Worm (Caenorhabditis elegans) whole organism, young adult: Measurements from ENCODE around the gene gpd-3.

Source experiments
- F10E7.11 ChIP-seq: sonication (generic microtip); optimal IDR thresholded peaks from 2 replicates; lab custom pipeline; 2017; ENCODE audit warnings: mild to moderate bottlenecking, missing genetic modification characterization, moderate library complexity, missing compliant biosample characterization
- F33H1.4 ChIP-seq: fragments of 200-800 bp; sonication (Bioruptor generic); IDR thresholded peaks from 2 replicates; pipeline ENCODE4 v1.3.6; 2022; ENCODE audit warnings: missing genetic modification reagents, missing genetic modification characterization, missing compliant biosample characterization
- F52B5.7 ChIP-seq: sonication (generic microtip); optimal IDR thresholded peaks from 2 replicates; lab custom pipeline; 2016; ENCODE audit warnings: mild to moderate bottlenecking, missing genetic modification characterization, missing compliant biosample characterization
- F57C9.4 ChIP-seq: sonication (generic microtip); optimal IDR thresholded peaks from 2 replicates; lab custom pipeline; 2017; ENCODE audit warnings: mild to moderate bottlenecking, missing genetic modification characterization, missing compliant biosample characterization
- K11D2.4 ChIP-seq: fragments of 200-800 bp; sonication (Bioruptor generic); IDR thresholded peaks from 2 replicates; pipeline ENCODE4 v1.3.6; 2022; ENCODE audit warnings: missing genetic modification reagents, missing genetic modification characterization, missing compliant biosample characterization
- K12H6.12 ChIP-seq: fragments of 200-800 bp; sonication (Bioruptor generic); optimal IDR thresholded peaks from 2 replicates; lab custom pipeline; 2018; ENCODE audit warnings: mild to moderate bottlenecking, missing genetic modification characterization, missing compliant biosample characterization
- ama-1 ChIP-seq, 3 experiments: fragments of 150-350 bp in 1 of 3; sonication (generic microtip) in 2 of 3; optimal IDR thresholded peaks; 2 replicates each; lab custom pipeline; 2014 to 2018; ENCODE audit warnings: missing biosample characterization in 2 of 3, missing genetic modification characterization in 2 of 3, missing genetic modification reagents in 2 of 3
- aptf-2 ChIP-seq: fragments of 200-800 bp; sonication (Bioruptor generic); conservative IDR thresholded peaks from 2 replicates; pipeline ENCODE4 v1.3.6; 2022; ENCODE audit warnings: missing genetic modification reagents, missing genetic modification characterization, missing compliant biosample characterization
- aptf-3 ChIP-seq: fragments of 200-800 bp; sonication (Bioruptor generic); IDR thresholded peaks from 2 replicates; pipeline ENCODE4 v1.3.6; 2022; ENCODE audit warnings: missing genetic modification characterization, missing compliant biosample characterization
- attf-3 ChIP-seq: fragments of 200-800 bp; sonication (Bioruptor generic); conservative IDR thresholded peaks from 2 replicates; pipeline ENCODE4 v1.3.6; 2022; ENCODE audit warnings: missing genetic modification reagents, missing genetic modification characterization, missing compliant biosample characterization
- bed-1 ChIP-seq: fragments of 200-800 bp; sonication (Bioruptor generic); IDR thresholded peaks from 2 replicates; pipeline ENCODE4 v1.3.6; 2022; ENCODE audit warnings: missing genetic modification reagents, missing genetic modification characterization, missing compliant biosample characterization
- cebp-1 ChIP-seq, 2 experiments: fragments of 200-800 bp in 1 of 2; sonication (Bioruptor generic) in 1 of 2; sonication (generic microtip) in 1 of 2; IDR thresholded peaks in 1 of 2; optimal IDR thresholded peaks in 1 of 2; 2 replicates each; pipeline versions ENCODE4 v1.3.6 to Lab custom; 2017 to 2022; ENCODE audit warnings: missing compliant biosample characterization in 2 of 2, missing genetic modification characterization in 2 of 2, mild to moderate bottlenecking in 1 of 2, missing genetic modification reagents in 1 of 2, moderate library complexity in 1 of 2
- cebp-2 ChIP-seq: fragments of 200-800 bp; sonication (Bioruptor generic); IDR thresholded peaks from 2 replicates; pipeline ENCODE4 v1.3.6; 2022; ENCODE audit warnings: missing genetic modification characterization, missing compliant biosample characterization
- die-1 ChIP-seq: sonication (generic microtip); optimal IDR thresholded peaks from 2 replicates; lab custom pipeline; 2016; ENCODE audit warnings: missing genotype, mild to moderate bottlenecking, missing genetic modification characterization, missing compliant biosample characterization
- dpl-1 ChIP-seq: fragments of 150-350 bp; optimal IDR thresholded peaks from 2 replicates; lab custom pipeline; 2014; ENCODE audit warnings: missing biosample characterization, missing genetic modification reagents, missing genetic modification characterization
- egl-18 ChIP-seq: fragments of 200-800 bp; sonication (Bioruptor generic); IDR thresholded peaks from 2 replicates; pipeline ENCODE4 v1.3.6; 2022; ENCODE audit warnings: missing genetic modification reagents, missing genetic modification characterization, missing compliant biosample characterization
- egrh-3 ChIP-seq: fragments of 200-800 bp; sonication (Bioruptor generic); IDR thresholded peaks from 2 replicates; pipeline ENCODE4 v1.3.6; 2022; ENCODE audit warnings: missing genetic modification reagents, missing genetic modification characterization, missing compliant biosample characterization
- ekl-4 ChIP-seq: fragments of 200-800 bp; sonication (Bioruptor generic); IDR thresholded peaks from 2 replicates; pipeline ENCODE4 v1.3.6; 2022; ENCODE audit warnings: missing genetic modification reagents, missing genetic modification characterization, missing compliant biosample characterization
- fkh-3 ChIP-seq: sonication (generic microtip); optimal IDR thresholded peaks from 2 replicates; lab custom pipeline; 2016; ENCODE audit warnings: mild to moderate bottlenecking, missing genetic modification characterization, missing compliant biosample characterization
- hmg-1.2 ChIP-seq: fragments of 200-800 bp; sonication (Bioruptor generic); IDR thresholded peaks from 2 replicates; pipeline ENCODE4 v1.3.6; 2022; ENCODE audit warnings: missing genetic modification reagents, missing genetic modification characterization, missing compliant biosample characterization
- hrde-1 ChIP-seq: sonication (generic microtip); optimal IDR thresholded peaks from 2 replicates; lab custom pipeline; 2016; ENCODE audit warnings: missing genetic modification characterization, mild to moderate bottlenecking, missing compliant biosample characterization, moderate library complexity, missing genotype, missing genetic modification reagents, borderline replicate concordance
- let-607 ChIP-seq, 2 experiments: fragments of 200-800 bp in 1 of 2; sonication (Bioruptor generic) in 1 of 2; sonication (generic microtip) in 1 of 2; optimal IDR thresholded peaks; 2 replicates each; lab custom pipeline; 2016 to 2018; ENCODE audit warnings: mild to moderate bottlenecking in 2 of 2, missing compliant biosample characterization in 2 of 2, missing genetic modification characterization in 2 of 2, moderate library complexity in 2 of 2, missing genotype in 1 of 2
- lin-40 ChIP-seq: sonication (generic microtip); optimal IDR thresholded peaks from 2 replicates; lab custom pipeline; 2016; ENCODE audit warnings: missing genetic modification characterization, mild to moderate bottlenecking, missing compliant biosample characterization, missing genotype, missing genetic modification reagents
- lir-1 ChIP-seq: fragments of 200-800 bp; sonication (Bioruptor generic); conservative IDR thresholded peaks from 2 replicates; pipeline ENCODE4 v1.3.6; 2022; ENCODE audit warnings: missing genetic modification reagents, missing genetic modification characterization, missing compliant biosample characterization
- lsl-1 ChIP-seq: fragments of 200-800 bp; sonication (Bioruptor generic); optimal IDR thresholded peaks from 2 replicates; lab custom pipeline; 2018; ENCODE audit warnings: mild to moderate bottlenecking, missing genetic modification characterization, moderate library complexity, missing compliant biosample characterization
- madf-10 ChIP-seq: sonication (generic microtip); optimal IDR thresholded peaks from 2 replicates; lab custom pipeline; 2016; ENCODE audit warnings: mild to moderate bottlenecking, missing genetic modification characterization, missing compliant biosample characterization
- madf-3 ChIP-seq: fragments of 200-800 bp; sonication (Bioruptor generic); IDR thresholded peaks from 2 replicates; pipeline ENCODE4 v1.3.6; 2022; ENCODE audit warnings: missing genetic modification reagents, missing genetic modification characterization, missing compliant biosample characterization
- madf-6 ChIP-seq: fragments of 200-800 bp; sonication (Bioruptor generic); IDR thresholded peaks from 2 replicates; pipeline ENCODE4 v1.3.6; 2022; ENCODE audit warnings: missing genetic modification reagents, missing genetic modification characterization, missing compliant biosample characterization
- madf-8 ChIP-seq: fragments of 200-800 bp; sonication (Bioruptor generic); conservative IDR thresholded peaks from 2 replicates; pipeline ENCODE4 v1.3.6; 2022; ENCODE audit warnings: missing genetic modification reagents, missing genetic modification characterization, missing compliant biosample characterization
- mcd-1 ChIP-seq: fragments of 200-800 bp; sonication (Bioruptor generic); IDR thresholded peaks from 2 replicates; pipeline ENCODE4 v1.3.6; 2022; ENCODE audit warnings: missing genetic modification reagents, missing genetic modification characterization, missing compliant biosample characterization
- mxl-1 ChIP-seq: sonication (generic microtip); optimal IDR thresholded peaks from 2 replicates; lab custom pipeline; 2016; ENCODE audit warnings: missing genetic modification characterization, missing compliant biosample characterization
- nfya-1 ChIP-seq: sonication (generic microtip); optimal IDR thresholded peaks from 2 replicates; lab custom pipeline; 2017; ENCODE audit warnings: antibody characterized with exemption, missing compliant biosample characterization, missing genetic modification characterization, borderline replicate concordance; ENCODE audit not compliant: insufficient read depth
- nhr-120 ChIP-seq: fragments of 200-800 bp; sonication (Bioruptor generic); IDR thresholded peaks from 2 replicates; pipeline ENCODE4 v1.3.6; 2022; ENCODE audit warnings: missing genetic modification characterization, missing compliant biosample characterization
- nhr-80 ChIP-seq: sonication (generic microtip); optimal IDR thresholded peaks from 2 replicates; lab custom pipeline; 2016; ENCODE audit warnings: missing genetic modification characterization, missing compliant biosample characterization
- pbrm-1 ChIP-seq: fragments of 200-800 bp; sonication (Bioruptor generic); IDR thresholded peaks from 2 replicates; pipeline ENCODE4 v1.3.6; 2022; ENCODE audit warnings: missing genetic modification reagents, missing genetic modification characterization, missing compliant biosample characterization
- rcor-1 ChIP-seq: fragments of 200-800 bp; sonication (Bioruptor generic); IDR thresholded peaks from 2 replicates; pipeline ENCODE4 v1.3.6; 2022; ENCODE audit warnings: missing genetic modification reagents, missing genetic modification characterization, missing compliant biosample characterization
- repo-1 ChIP-seq: sonication (generic microtip); optimal IDR thresholded peaks from 2 replicates; lab custom pipeline; 2017; ENCODE audit warnings: mild to moderate bottlenecking, missing genetic modification characterization, missing compliant biosample characterization
- sdz-38 ChIP-seq: sonication (generic microtip); optimal IDR thresholded peaks from 2 replicates; lab custom pipeline; 2016; ENCODE audit warnings: missing genotype, missing genetic modification characterization, missing compliant biosample characterization
- snpc-1.3 ChIP-seq: sonication (generic microtip); optimal IDR thresholded peaks from 2 replicates; lab custom pipeline; 2017; ENCODE audit warnings: missing genetic modification characterization, mild to moderate bottlenecking, missing compliant biosample characterization, antibody characterized with exemption, moderate library complexity, missing genotype, missing genetic modification reagents; ENCODE audit not compliant: insufficient read depth
- sptf-2 ChIP-seq: fragments of 200-800 bp; sonication (Bioruptor generic); optimal IDR thresholded peaks from 2 replicates; lab custom pipeline; 2018; ENCODE audit warnings: mild to moderate bottlenecking, missing genetic modification characterization, missing compliant biosample characterization
- tbp1 ChIP-seq: fragments of 200-800 bp; sonication (Bioruptor generic); optimal IDR thresholded peaks from 2 replicates; lab custom pipeline; 2018; ENCODE audit warnings: mild to moderate bottlenecking, missing genetic modification characterization, missing compliant biosample characterization
- unc-130 ChIP-seq: sonication (generic microtip); optimal IDR thresholded peaks from 2 replicates; lab custom pipeline; 2016; ENCODE audit warnings: missing genetic modification reagents, missing genetic modification characterization, missing compliant biosample characterization
- zfh-2 ChIP-seq: fragments of 200-800 bp; sonication (Bioruptor generic); conservative IDR thresholded peaks from 2 replicates; pipeline ENCODE4 v1.3.6; 2022; ENCODE audit warnings: missing genetic modification reagents, missing genetic modification characterization, missing compliant biosample characterization
- zim-3 ChIP-seq: sonication (generic microtip); optimal IDR thresholded peaks from 2 replicates; lab custom pipeline; 2017; ENCODE audit warnings: mild to moderate bottlenecking, missing genetic modification characterization, moderate library complexity, missing compliant biosample characterization

gpd-3 gene

DNA sequence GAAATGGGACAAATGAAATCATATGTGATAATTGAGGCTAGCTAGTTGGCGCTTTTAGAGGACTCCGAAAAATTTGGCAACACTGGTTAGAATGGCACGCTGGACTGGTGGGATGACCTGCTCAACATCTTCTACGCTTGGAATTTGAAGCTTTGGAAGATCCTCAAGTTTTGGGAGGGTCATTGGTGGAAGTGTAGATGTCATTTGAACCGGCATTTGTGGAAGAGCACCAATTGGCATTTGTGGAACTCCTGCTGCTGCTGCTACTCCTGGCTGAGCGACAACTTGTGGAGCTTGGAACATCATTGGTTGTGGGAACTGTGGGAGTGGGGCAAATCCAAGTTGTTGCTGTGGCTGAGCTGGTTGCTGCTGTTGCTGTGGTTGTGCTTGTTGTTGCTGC is 20.7 kb downstream of the gpd-3 start (continued):
- no peak for TF ChIP-seq attf-3 (GFP tag; lab: Robert Waterston, UW)
- TF ChIP-seq aptf-2: 0 out of 2 replicates have a peak, but pooled peaks have one; percentile 17
- no peak for TF ChIP-seq fkh-3 (tag; lab: Kevin White, UChicago)
- 0 out of 2 replicates have a peak, but pooled peaks have one; percentile 16 for TF ChIP-seq rcor-1 (GFP tag; lab: Robert Waterston, UW)
- TF ChIP-seq pbrm-1 (GFP tag; lab: Robert Waterston, UW): no peak
- TF ChIP-seq snpc-1.3: no peak
- TF ChIP-seq nfya-1 (tag; lab: Kevin White, UChicago): no peak
- TF ChIP-seq egl-18 (GFP tag; lab: Robert Waterston, UW): no peak
- no peak for TF ChIP-seq let-607 (tag; optimal IDR thresholded peaks at IDR 0.05; lab: Kevin White, UChicago)
- no peak for TF ChIP-seq madf-3 (GFP tag; lab: Robert Waterston, UW)
- peak; percentile 57 for TF ChIP-seq mcd-1 (GFP tag; lab: Robert Waterston, UW)
- TF ChIP-seq hmg-1.2 (GFP tag; lab: Robert Waterston, UW): no peak
- peak; percentile 69 for TF ChIP-seq ama-1 (optimal IDR thresholded peaks at IDR 0.05; lab: Kevin White, UChicago)
- no peak for TF ChIP-seq ama-1 (GFP tag; optimal IDR thresholded peaks at IDR 0.05; lab: Kevin White, UChicago)
- TF ChIP-seq hrde-1 (tag; lab: Kevin White, UChicago): no peak
- no peak for TF ChIP-seq madf-6 (GFP tag; lab: Robert Waterston, UW)
- TF ChIP-seq lsl-1 (GFP tag; lab: Kevin White, UChicago): no peak
- TF ChIP-seq unc-130 (GFP tag; lab: Kevin White, UChicago): no peak
- TF ChIP-seq F57C9.4 (tag; lab: Kevin White, UChicago): no peak

DNA sequence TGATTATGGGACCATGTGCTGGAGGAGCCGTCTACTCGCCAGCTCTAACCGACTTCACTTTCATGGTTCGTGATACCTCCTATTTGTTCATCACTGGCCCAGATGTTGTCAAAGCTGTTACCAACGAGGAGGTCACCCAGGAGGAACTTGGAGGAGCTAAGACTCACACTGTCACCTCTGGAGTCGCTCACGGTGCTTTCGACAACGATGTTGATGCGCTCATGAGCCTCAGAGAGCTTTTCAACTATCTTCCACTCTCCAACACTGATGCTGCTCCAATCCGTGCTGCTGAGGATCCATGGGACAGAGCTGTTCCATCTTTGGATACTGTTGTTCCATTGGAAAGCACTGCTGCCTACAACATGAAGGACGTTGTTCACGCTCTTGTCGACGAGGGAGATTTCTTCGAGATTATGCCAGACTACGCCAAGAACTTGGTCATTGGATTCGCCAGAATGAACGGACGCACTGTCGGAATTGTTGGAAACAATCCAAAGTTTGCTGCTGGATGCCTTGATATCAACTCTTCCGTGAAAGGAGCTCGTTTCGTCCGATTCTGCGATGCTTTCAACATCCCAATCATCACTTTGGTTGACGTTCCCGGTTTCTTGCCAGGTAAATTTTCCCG is 21.9 kb downstream of the gpd-3 start:
- 0 out of 2 replicates have a peak, but pooled peaks have one; percentile 10 for TF ChIP-seq zfh-2
- TF ChIP-seq madf-10: no peak
- TF ChIP-seq zim-3 (tag; lab: Kevin White, UChicago): no peak
- TF ChIP-seq ekl-4: 0 out of 2 replicates have a peak, but pooled peaks have one; percentile 12
- TF ChIP-seq F10E7.11: no peak
- no peak for TF ChIP-seq tbp1
- TF ChIP-seq F33H1.4: no peak
- TF ChIP-seq F52B5.7: no peak
- TF ChIP-seq madf-8 (GFP tag; lab: Robert Waterston, UW): no peak
- TF ChIP-seq sdz-38 (tag; lab: Kevin White, UChicago): no peak

DNA sequence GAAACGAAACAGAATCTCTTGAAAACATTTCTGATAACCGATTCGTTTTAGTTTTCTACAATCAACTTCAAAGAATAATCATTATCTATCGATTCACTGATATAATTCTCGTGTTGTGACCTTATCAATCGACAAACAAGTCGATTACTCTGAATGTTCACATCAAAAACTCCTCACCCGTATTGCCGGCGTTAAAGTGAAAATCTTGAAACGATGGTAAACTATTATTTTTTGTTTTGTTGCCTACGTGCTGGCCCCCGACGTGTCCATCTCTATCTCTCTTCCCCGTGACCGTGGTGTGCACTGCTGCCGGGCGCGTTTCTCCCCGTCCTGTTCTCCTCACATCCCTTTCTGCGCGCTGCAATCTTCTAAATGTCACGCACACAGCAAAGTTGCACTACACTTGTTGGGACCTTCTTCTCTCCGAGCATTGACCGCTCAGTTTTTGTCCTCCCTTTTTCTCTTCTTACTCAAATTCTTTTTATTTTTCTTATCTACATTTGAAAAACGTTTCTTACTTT is 23.2 kb downstream of the gpd-3 start:
- TF ChIP-seq egrh-3: 0 out of 2 replicates have a peak, but pooled peaks have one; percentile 19
- TF ChIP-seq K12H6.12 (tag; lab: Kevin White, UChicago): peak; percentile 11
- TF ChIP-seq aptf-3 (GFP tag; lab: Robert Waterston, UW): no peak
- TF ChIP-seq lir-1 (GFP tag; lab: Robert Waterston, UW): no peak
- no peak for TF ChIP-seq bed-1
- no peak for TF ChIP-seq repo-1 (tag; lab: Kevin White, UChicago)
- no peak for TF ChIP-seq dpl-1 (GFP tag; lab: Kevin White, UChicago)
- TF ChIP-seq cebp-2: no peak
- TF ChIP-seq nhr-80 (tag; lab: Kevin White, UChicago): peak; percentile 89
- peak; percentile 32 for TF ChIP-seq die-1 (tag; lab: Kevin White, UChicago)
- no peak for TF ChIP-seq ekl-4
- no peak for TF ChIP-seq nhr-120
- TF ChIP-seq sptf-2 (GFP tag; lab: Kevin White, UChicago): no peak
- 0 out of 2 replicates have a peak, but pooled peaks have one; percentile 12 for TF ChIP-seq cebp-1 (GFP tag; IDR thresholded peaks at IDR 0.05; lab: Robert Waterston, UW)
- TF ChIP-seq cebp-1 (tag; optimal IDR thresholded peaks at IDR 0.05; lab: Kevin White, UChicago): peak; percentile 52
- TF ChIP-seq K11D2.4: 0 out of 2 replicates have a peak, but pooled peaks have one; percentile 20
- no peak for TF ChIP-seq mxl-1 (tag; lab: Kevin White, UChicago)
- TF ChIP-seq let-607 (tag; optimal IDR thresholded peaks at IDR 0.05; lab: Kevin White, UChicago): peak in 1 of 2 experiments; percentile 2
- TF ChIP-seq hmg-1.2 (GFP tag; lab: Robert Waterston, UW): peak; percentile 19; the same call in 1 of the 2 replicates
- TF ChIP-seq lin-40 (tag; lab: Kevin White, UChicago): peak; percentile 32
